Fruit fly (Drosophila melanogaster) whole organism, wandering third instar larva: ENCODE results near the gene CG13082.

ENCODE experiments used
- GATAd ChIP-seq: sonication (Bioruptor generic); optimal IDR thresholded peaks from 2 replicates; lab custom pipeline; 2016; ENCODE audit warnings: missing biosample characterization, missing genetic modification characterization
- Hr83 ChIP-seq: fragments of 200-300 bp; sonication (Bioruptor generic); optimal IDR thresholded peaks from 2 replicates; lab custom pipeline; 2016; ENCODE audit warnings: missing biosample characterization, mild to moderate bottlenecking, missing genetic modification characterization, moderate library complexity; ENCODE audit not compliant: poor library complexity, severe bottlenecking
- Jra ChIP-seq: sonication (Bioruptor generic); optimal IDR thresholded peaks from 2 replicates; lab custom pipeline; 2016; ENCODE audit warnings: missing biosample characterization, missing genetic modification characterization
- N ChIP-seq: fragments of >200 bp; optimal IDR thresholded peaks from 2 replicates; lab custom pipeline; 2018; ENCODE audit warnings: missing biosample characterization, missing external identifiers, missing genetic modification characterization
- Rel ChIP-seq, 2 experiments: fragments of 200-800 bp; sonication (Bioruptor generic) in 1 of 2; optimal IDR thresholded peaks; 2 replicates in 1 of 2; 3 replicates in 1 of 2; lab custom pipeline; 2016 to 2019; ENCODE audit warnings: mild to moderate bottlenecking in 2 of 2, missing biosample characterization in 2 of 2, missing genetic modification characterization in 2 of 2, moderate library complexity in 1 of 2
- Sp1 ChIP-seq: fragments of 200-800 bp; sonication (Bioruptor generic); optimal IDR thresholded peaks from 3 replicates; lab custom pipeline; 2019; ENCODE audit warnings: missing biosample characterization, mild to moderate bottlenecking, missing genetic modification characterization, moderate library complexity
- brk ChIP-seq: fragments of 200-800 bp; sonication (Bioruptor generic); optimal IDR thresholded peaks from 2 replicates; lab custom pipeline; 2016; ENCODE audit warnings: missing biosample characterization, mild to moderate bottlenecking, missing genetic modification characterization
- ey ChIP-seq: fragments of 200-800 bp; sonication (Bioruptor generic); optimal IDR thresholded peaks from 2 replicates; lab custom pipeline; 2016; ENCODE audit warnings: missing biosample characterization, missing genetic modification characterization
- fru ChIP-seq: fragments of 200-800 bp; sonication (Bioruptor generic); optimal IDR thresholded peaks from 3 replicates; lab custom pipeline; 2016; ENCODE audit warnings: missing biosample characterization, mild to moderate bottlenecking, missing genetic modification characterization
- h ChIP-seq: fragments of 200-800 bp; sonication (Bioruptor generic); optimal IDR thresholded peaks from 3 replicates; lab custom pipeline; 2016; ENCODE audit warnings: missing biosample characterization, mild to moderate bottlenecking, missing genetic modification characterization
- psq ChIP-seq: fragments of 200-800 bp; sonication (Bioruptor generic); optimal IDR thresholded peaks from 3 replicates; lab custom pipeline; 2017; ENCODE audit warnings: missing biosample characterization, mild to moderate bottlenecking, missing genetic modification characterization, moderate library complexity
- sage ChIP-seq: fragments of 200-800 bp; sonication (Bioruptor generic); optimal IDR thresholded peaks from 2 replicates; lab custom pipeline; 2016; ENCODE audit warnings: missing biosample characterization, mild to moderate bottlenecking, missing genetic modification characterization

- TF ChIP-seq fru (GFP tag; lab: Kevin White, UChicago) = peak; percentile 51
- TF ChIP-seq Sp1 = peak; percentile 51
- peak; percentile 45 for TF ChIP-seq h
- TF ChIP-seq Rel (GFP tag; optimal IDR thresholded peaks at IDR 0.05; lab: Kevin White, UChicago) = no peak
- peak; percentile 70 for TF ChIP-seq Rel (tag; optimal IDR thresholded peaks at IDR 0.05; lab: Kevin White, UChicago)
- TF ChIP-seq GATAd (GFP tag; lab: Kevin White, UChicago) = no peak
- TF ChIP-seq psq (GFP tag; lab: Kevin White, UChicago) = peak; percentile 86
- TF ChIP-seq Jra = peak; percentile 60
- no peak for TF ChIP-seq N (GFP tag; lab: Kevin White, UChicago)
- TF ChIP-seq sage = no peak
- TF ChIP-seq brk (GFP tag; lab: Kevin White, UChicago) = no peak
- TF ChIP-seq Hr83 (GFP tag; lab: Kevin White, UChicago) = no peak
- TF ChIP-seq ey (GFP tag; lab: Kevin White, UChicago) = peak; percentile 35
Measured at dm6 chr2L:19546869-19547710, 8.9 kb downstream of the CG13082 start, which contains the start of gene CG10337.
